Worm (Caenorhabditis elegans): Measurements from ENCODE around the gene nsy-1.

nsy-1 gene

DNA sequence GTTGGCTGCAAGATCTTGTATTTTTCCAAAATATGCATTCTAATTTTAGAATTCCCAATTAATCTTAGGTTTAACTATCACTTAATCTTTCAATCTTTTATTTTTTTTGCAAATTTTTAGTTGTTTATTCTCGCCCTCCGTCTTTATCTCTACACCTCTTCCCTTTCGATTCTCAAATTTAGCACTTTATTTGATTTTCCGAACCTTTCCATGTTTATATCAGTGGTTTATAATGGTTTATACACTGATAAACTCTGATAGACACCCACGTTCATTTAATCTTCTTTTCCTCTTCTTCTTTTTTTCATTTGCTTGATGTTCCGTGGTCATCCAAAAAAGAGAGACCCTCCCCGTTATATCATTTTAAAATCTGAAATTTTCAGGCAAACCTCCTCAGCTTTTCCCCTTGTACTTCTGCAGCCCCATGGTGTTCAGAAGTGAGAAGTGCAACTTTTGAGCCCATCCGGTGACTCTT, at the start of gene nsy-1, which contains the start of gene F59A6.13:
nsy-1 (plus strand) TSS at position 377 of the 475 bp plus-strand sequence.
F59A6.13 (plus strand) TSS at position 425 of the 475 bp plus-strand sequence.
- TF ChIP-seq efl-1 (optimal IDR thresholded peaks at IDR 0.05) (no peak), efl-1 (GFP tag; optimal IDR thresholded peaks at IDR 0.05 in 1 of 2) (peak in 1 of 2 experiments; percentile 72), nhr-28 (tag; optimal IDR thresholded peaks at IDR 0.05) (no peak), ztf-11 (tag; optimal IDR thresholded peaks at IDR 0.05) (no peak), C16A3.4 (tag; optimal IDR thresholded peaks at IDR 0.05) (no peak), jun-1 (tag; optimal IDR thresholded peaks at IDR 0.05) (no peak), elt-2 (tag; optimal IDR thresholded peaks at IDR 0.05) (peak; percentile 97)

- TF ChIP-seq fkh-8 (tag; optimal IDR thresholded peaks at IDR 0.05): no peak
- no peak for TF ChIP-seq xbp-1 (tag; optimal IDR thresholded peaks at IDR 0.05)
- no peak for TF ChIP-seq tbx-2 (tag; optimal IDR thresholded peaks at IDR 0.05)
- no peak for TF ChIP-seq nhr-77 (tag; optimal IDR thresholded peaks at IDR 0.05)
- no peak for TF ChIP-seq nhr-47 (tag; optimal IDR thresholded peaks at IDR 0.05)
- no peak for TF ChIP-seq pag-3 (tag; optimal IDR thresholded peaks at IDR 0.05; ENCODE audit: borderline replicate concordance, insufficient read depth)
- TF ChIP-seq isw-1 (GFP tag; IDR thresholded peaks at IDR 0.05): no peak
- TF ChIP-seq grh-1 (GFP tag; IDR thresholded peaks at IDR 0.05): no peak
- no peak for TF ChIP-seq zag-1 (tag; optimal IDR thresholded peaks at IDR 0.05)
Observed at ce11 chrII:4974448-4974951, 48.1 kb upstream of the nsy-1 start.

- TF ChIP-seq xbp-1 (tag; optimal IDR thresholded peaks at IDR 0.05): no peak
- no peak for TF ChIP-seq elt-3 (tag; optimal IDR thresholded peaks at IDR 0.05)
- TF ChIP-seq mab-9 (GFP tag; IDR thresholded peaks at IDR 0.05): no peak
- no peak for TF ChIP-seq grh-1 (GFP tag; IDR thresholded peaks at IDR 0.05)
- no peak for TF ChIP-seq Y116A8C.19 (tag; optimal IDR thresholded peaks at IDR 0.05; ENCODE audit: borderline replicate concordance)
- TF ChIP-seq egl-13 (tag; optimal IDR thresholded peaks at IDR 0.05): no peak
- TF ChIP-seq nhr-90 (tag; optimal IDR thresholded peaks at IDR 0.05; ENCODE audit: poor library complexity): no peak
- TF ChIP-seq fkh-10 (GFP tag; optimal IDR thresholded peaks at IDR 0.05): no peak
- no peak for TF ChIP-seq blmp-1 (tag; optimal IDR thresholded peaks at IDR 0.05)
- no peak for TF ChIP-seq dpl-1 (GFP tag; optimal IDR thresholded peaks at IDR 0.05)
- no peak for TF ChIP-seq F16B12.6 (tag; optimal IDR thresholded peaks at IDR 0.05)
- TF ChIP-seq isw-1 (GFP tag; IDR thresholded peaks at IDR 0.05): no peak
- no peak for TF ChIP-seq nhr-84 (tag; optimal IDR thresholded peaks at IDR 0.05)
- no peak for TF ChIP-seq elt-2 (tag; optimal IDR thresholded peaks at IDR 0.05)
- TF ChIP-seq unc-130 (tag; optimal IDR thresholded peaks at IDR 0.05): no peak
- no peak for TF ChIP-seq fkh-4 (tag; optimal IDR thresholded peaks at IDR 0.05; ENCODE audit: borderline replicate concordance)
- TF ChIP-seq unc-62 (GFP tag; optimal IDR thresholded peaks at IDR 0.05): no peak
- TF ChIP-seq tbx-2 (tag; optimal IDR thresholded peaks at IDR 0.05): no peak
Observed at ce11 chrII:4975311-4975710, 47.2 kb upstream of the nsy-1 start.

DNA sequence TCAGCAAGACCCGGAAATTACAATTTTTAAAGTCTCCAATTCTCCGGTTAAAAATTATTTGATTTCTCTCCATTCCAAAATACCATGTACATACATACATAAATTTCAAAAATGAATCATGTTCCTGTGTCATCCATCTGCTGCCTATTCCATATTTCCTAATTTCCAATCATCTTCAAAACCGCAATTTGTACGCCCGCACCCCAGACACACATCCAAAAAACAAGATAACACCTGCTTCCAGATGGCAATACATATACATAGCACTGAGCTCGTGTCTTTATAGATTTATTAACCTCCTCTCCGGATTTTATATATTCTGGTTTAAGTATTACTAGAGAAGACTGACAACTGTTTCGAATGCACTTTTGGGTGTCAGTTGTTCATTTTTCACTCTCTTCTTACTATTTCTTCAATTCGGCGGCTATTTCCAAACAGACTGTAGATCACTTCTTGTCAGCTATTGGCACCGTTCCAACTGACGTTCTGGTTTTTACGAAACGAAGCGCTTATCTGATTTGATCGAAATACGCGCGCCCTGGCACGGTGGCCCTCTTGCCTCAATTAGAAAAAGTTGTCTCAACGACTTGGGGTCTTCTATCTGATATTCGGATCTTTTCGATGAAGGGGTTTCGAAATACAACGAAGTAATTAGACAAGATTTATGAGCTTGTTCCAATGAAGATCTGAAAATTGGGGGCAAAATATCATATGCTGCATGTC, 40.7 kb upstream of the nsy-1 start:
- TF ChIP-seq dpl-1 (GFP tag; optimal IDR thresholded peaks at IDR 0.05): no peak
- TF ChIP-seq ztf-11 (tag; optimal IDR thresholded peaks at IDR 0.05): peak in 1 of 2 experiments; percentile 87
- no peak for TF ChIP-seq efl-1 (optimal IDR thresholded peaks at IDR 0.05)
- TF ChIP-seq efl-1 (GFP tag; optimal IDR thresholded peaks at IDR 0.05 in 1 of 2): peak in 1 of 2 experiments; percentile 64
- peak; percentile 58 for TF ChIP-seq tbx-2 (tag; optimal IDR thresholded peaks at IDR 0.05)
- TF ChIP-seq lin-14 (GFP tag; optimal IDR thresholded peaks at IDR 0.05): peak; percentile 14
- peak; percentile 11 for TF ChIP-seq blmp-1 (tag; optimal IDR thresholded peaks at IDR 0.05)
- peak; percentile 66 for TF ChIP-seq nhr-85 (tag)
- no peak for TF ChIP-seq elt-3 (tag; optimal IDR thresholded peaks at IDR 0.05)

ce11 chrII:4984151-4984550, 38.4 kb upstream of the nsy-1 start:
- TF ChIP-seq hlh-17 (GFP tag; optimal IDR thresholded peaks at IDR 0.05; ENCODE audit: borderline replicate concordance) (no peak), ceh-90 (tag; optimal IDR thresholded peaks at IDR 0.05) (no peak), elt-2 (tag; optimal IDR thresholded peaks at IDR 0.05) (no peak), efl-1 (optimal IDR thresholded peaks at IDR 0.05) (no peak), efl-1 (GFP tag; optimal IDR thresholded peaks at IDR 0.05 in 1 of 2) (peak in 1 of 2 experiments; percentile 29)
